Worm (Caenorhabditis elegans): ENCODE data around the gene F41G4.13.
A peak's percentile ranks its signal among the peaks of the same experiment; 100 is the strongest.

Gene F41G4.13

DNA sequence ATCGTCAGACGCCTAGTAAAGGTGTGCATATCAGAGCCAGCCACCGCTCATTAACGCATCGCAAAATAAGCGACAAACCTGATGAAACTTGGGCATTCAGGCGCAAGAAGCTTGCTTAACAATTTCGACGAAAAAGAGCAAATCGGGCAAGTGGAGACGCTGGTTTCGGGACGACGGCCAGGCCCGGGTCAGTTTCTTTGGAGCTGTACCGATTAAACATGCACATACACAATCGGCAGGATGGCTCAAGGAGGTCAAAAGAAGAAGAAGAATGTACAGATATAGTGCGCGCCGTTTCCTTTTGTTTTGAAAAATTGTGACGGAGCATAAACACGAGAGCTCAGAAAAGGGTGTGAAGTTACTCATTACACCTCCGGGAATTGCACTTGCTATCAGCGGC is 8.1 kb downstream of the F41G4.13 start:
- TF ChIP-seq tbx-11 (GFP tag; IDR thresholded peaks at IDR 0.05) (no peak), ceh-13 (GFP tag; optimal IDR thresholded peaks at IDR 0.05) (no peak), aly-1 (tag; optimal IDR thresholded peaks at IDR 0.05) (no peak), B0310.2 (tag; optimal IDR thresholded peaks at IDR 0.05) (no peak), ama-1 (optimal IDR thresholded peaks at IDR 0.05) (no peak), ceh-36 (tag; optimal IDR thresholded peaks at IDR 0.05) (no peak), scrt-1 (GFP tag; IDR thresholded peaks at IDR 0.05) (no peak), hmbx-1 (tag; optimal IDR thresholded peaks at IDR 0.05) (no peak), ets-7 (tag; optimal IDR thresholded peaks at IDR 0.05) (no peak), sea-1 (GFP tag; conservative IDR thresholded peaks at IDR 0.05) (no peak), tra-4 (tag; optimal IDR thresholded peaks at IDR 0.05) (no peak), F13C5.2 (tag; optimal IDR thresholded peaks at IDR 0.05) (no peak)

DNA sequence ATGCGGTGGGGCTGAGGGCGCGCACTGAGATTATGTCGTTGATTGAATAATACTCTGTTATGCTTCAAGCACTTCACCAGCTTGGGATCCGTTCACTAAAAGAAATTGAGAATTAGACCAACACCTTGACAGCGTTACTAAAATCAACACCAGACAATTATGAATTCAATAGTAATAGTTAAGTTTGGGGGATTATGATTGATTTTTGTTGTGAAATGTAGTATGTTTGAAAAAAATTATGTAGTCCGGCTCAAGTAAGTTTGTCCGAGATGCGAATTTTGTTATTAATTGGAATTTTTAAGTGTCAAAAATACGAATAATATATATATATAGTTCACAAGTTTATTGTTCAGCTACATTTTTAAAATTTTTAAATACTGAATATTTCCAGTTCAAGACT is 9.2 kb downstream of the F41G4.13 start, which contains the start of gene sto-5:
Gene sto-5, minus strand, starts transcription at position 101 of the 400 bp plus-strand sequence.
- no peak for TF ChIP-seq hmg-4 (GFP tag; optimal IDR thresholded peaks at IDR 0.05)

ce11 chrX:16821533-16821932 is 13.1 kb downstream of the F41G4.13 start:
- TF ChIP-seq ceh-13 (GFP tag; optimal IDR thresholded peaks at IDR 0.05): no peak
- no peak for TF ChIP-seq tbx-37 (GFP tag; conservative IDR thresholded peaks at IDR 0.05)
- TF ChIP-seq B0310.2 (tag; optimal IDR thresholded peaks at IDR 0.05): no peak

DNA sequence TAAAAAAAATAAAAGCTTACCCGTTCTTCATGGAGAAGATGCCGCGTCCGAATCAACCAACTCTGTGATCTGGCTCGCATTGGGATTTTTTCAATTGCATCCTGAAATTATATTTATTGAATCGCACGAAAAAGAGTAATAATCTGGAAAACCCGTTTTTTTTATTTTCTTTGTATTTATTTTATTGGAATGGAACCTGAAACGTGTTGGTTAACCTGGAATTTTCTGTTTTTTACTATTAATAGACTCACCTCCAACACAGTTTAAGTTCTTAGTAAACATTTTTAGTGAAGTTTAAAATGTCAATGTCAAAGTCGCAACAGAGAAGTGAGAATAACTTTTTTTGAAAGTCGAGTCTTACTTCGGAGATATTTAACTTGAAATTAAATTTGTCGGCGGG is 16.3 kb downstream of the F41G4.13 start:
- TF ChIP-seq tbx-37 (GFP tag; conservative IDR thresholded peaks at IDR 0.05) (no peak), hmg-4 (GFP tag; optimal IDR thresholded peaks at IDR 0.05) (no peak), tra-4 (tag; optimal IDR thresholded peaks at IDR 0.05) (no peak), hnd-1 (tag; optimal IDR thresholded peaks at IDR 0.05) (no peak), ama-1 (optimal IDR thresholded peaks at IDR 0.05) (no peak)

DNA sequence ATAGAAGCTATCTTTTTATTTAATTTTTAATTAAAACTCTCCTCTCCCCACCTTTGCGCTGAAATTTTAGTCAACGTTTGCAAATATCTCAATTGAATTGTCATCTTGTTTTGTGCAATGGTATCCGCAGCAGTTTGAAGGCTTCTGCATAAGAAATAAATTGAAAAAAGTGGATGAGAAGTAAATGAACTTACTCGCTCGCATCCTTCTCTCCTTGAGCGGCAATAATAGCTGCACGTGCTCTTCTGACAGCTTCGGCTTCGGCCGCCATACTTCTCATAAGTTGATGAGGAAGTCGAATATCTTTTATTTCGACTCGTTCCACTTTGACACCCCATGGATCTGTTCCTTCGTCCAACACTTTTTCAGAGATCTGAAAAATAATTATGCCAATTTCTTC is 17.7 kb downstream of the F41G4.13 start:
- no peak for TF ChIP-seq sea-1 (GFP tag; conservative IDR thresholded peaks at IDR 0.05)
- TF ChIP-seq flt-1 (GFP tag; IDR thresholded peaks at IDR 0.05): no peak
- no peak for TF ChIP-seq tra-4 (tag; optimal IDR thresholded peaks at IDR 0.05)
- no peak for TF ChIP-seq pes-1 (GFP tag; IDR thresholded peaks at IDR 0.05)
- no peak for TF ChIP-seq ceh-36 (tag; optimal IDR thresholded peaks at IDR 0.05)
- no peak for TF ChIP-seq hmg-4 (GFP tag; optimal IDR thresholded peaks at IDR 0.05)
- no peak for TF ChIP-seq ama-1 (optimal IDR thresholded peaks at IDR 0.05)
- TF ChIP-seq hmbx-1 (tag; optimal IDR thresholded peaks at IDR 0.05): no peak
- TF ChIP-seq tbx-37 (GFP tag; conservative IDR thresholded peaks at IDR 0.05): no peak
- no peak for TF ChIP-seq tbx-11 (GFP tag; IDR thresholded peaks at IDR 0.05)
- TF ChIP-seq hnd-1 (tag; optimal IDR thresholded peaks at IDR 0.05): no peak
- TF ChIP-seq aly-1 (tag; optimal IDR thresholded peaks at IDR 0.05): no peak
- no peak for TF ChIP-seq ceh-13 (GFP tag; optimal IDR thresholded peaks at IDR 0.05)

DNA sequence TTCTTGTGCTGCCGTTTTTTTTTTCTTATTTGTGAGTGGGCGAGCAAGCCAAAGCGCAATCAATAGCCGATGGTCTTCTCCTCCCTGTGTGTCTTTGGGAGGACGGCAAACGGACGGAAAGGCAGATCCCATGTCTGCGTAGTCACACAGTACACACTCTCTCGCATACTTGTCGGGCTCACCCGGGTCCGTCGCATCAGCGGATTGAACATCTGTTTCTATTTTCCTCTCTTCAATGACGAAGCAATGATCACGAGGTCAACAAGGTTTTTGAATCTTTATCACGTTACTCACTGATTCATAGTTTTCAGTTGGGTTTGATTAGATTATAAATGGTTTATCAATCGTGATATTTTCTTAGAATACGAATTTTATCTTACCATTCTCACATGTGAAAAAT is 19.1 kb downstream of the F41G4.13 start:
- no peak for TF ChIP-seq ceh-13 (GFP tag; optimal IDR thresholded peaks at IDR 0.05)
- peak; percentile 44 for TF ChIP-seq hmg-4 (GFP tag; optimal IDR thresholded peaks at IDR 0.05)

DNA sequence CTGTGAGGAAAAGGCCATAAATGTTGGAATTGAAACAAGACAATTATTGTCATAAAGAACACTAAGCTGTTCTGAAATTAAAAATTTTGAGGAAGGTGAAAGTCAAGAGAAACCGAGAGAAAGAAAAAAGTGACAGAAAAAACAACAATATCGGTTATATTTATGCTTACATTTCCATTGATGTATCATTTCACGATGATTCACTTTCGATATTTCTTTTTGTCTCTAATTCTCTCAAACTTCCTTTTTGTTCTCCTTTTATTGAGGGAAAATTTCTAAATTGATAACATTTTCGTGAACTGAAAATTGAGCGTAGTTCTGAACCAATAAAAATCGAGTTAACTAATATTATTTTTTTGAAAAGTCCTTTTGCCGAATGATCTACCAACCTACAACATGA is 19.7 kb downstream of the F41G4.13 start:
- TF ChIP-seq hnd-1 (tag; optimal IDR thresholded peaks at IDR 0.05) (no peak), ceh-13 (GFP tag; optimal IDR thresholded peaks at IDR 0.05) (no peak), sea-1 (GFP tag; conservative IDR thresholded peaks at IDR 0.05) (no peak), F13C5.2 (tag; optimal IDR thresholded peaks at IDR 0.05) (no peak), tra-4 (tag; optimal IDR thresholded peaks at IDR 0.05) (no peak), tbx-37 (GFP tag; conservative IDR thresholded peaks at IDR 0.05) (no peak), hmg-4 (GFP tag; optimal IDR thresholded peaks at IDR 0.05) (no peak), aly-1 (tag; optimal IDR thresholded peaks at IDR 0.05) (no peak), tbx-11 (GFP tag; IDR thresholded peaks at IDR 0.05) (no peak), pes-1 (GFP tag; IDR thresholded peaks at IDR 0.05) (no peak), ceh-36 (tag; optimal IDR thresholded peaks at IDR 0.05) (no peak), ama-1 (optimal IDR thresholded peaks at IDR 0.05) (no peak), ets-7 (tag; optimal IDR thresholded peaks at IDR 0.05) (no peak)

DNA sequence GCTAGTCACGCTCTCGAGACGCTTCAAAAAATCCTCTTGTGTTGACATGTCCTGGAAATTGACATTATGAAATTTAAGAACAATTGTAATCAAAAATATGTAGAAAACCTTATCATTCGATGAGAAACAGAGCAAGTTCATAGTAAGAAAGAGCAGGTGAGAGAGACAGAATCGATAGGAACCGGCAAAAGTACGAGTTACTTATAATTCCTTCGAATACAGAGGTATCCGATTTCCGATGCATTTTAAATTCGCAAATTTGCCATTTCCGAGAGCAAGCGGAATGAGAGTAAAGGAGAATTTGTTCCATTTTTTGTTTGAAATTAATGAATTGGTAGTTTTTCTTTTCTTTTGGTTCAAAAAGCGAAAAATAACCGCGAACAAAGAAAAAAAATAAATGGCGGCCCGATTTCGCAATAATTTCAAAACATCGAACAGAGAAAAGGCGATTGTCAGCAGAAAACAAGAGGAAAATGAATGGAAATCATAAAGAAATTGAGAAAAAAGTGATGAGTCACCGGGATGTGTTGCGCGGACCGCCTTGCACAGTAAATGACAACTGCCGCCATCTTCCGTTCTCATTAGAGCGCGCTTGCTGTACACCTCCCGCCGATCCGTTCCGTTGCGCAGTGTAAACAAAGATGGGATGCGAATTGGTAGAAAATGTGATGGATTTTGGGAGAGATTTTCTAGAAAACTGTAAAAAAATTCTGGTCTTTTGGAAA is 20.8 kb downstream of the F41G4.13 start, which contains the start of gene cas-1:
Gene cas-1, minus strand, starts transcription at position 51 of the 725 bp plus-strand sequence.
- TF ChIP-seq hmbx-1 (tag; optimal IDR thresholded peaks at IDR 0.05) (no peak), ets-7 (tag; optimal IDR thresholded peaks at IDR 0.05) (peak; percentile 88), tbx-37 (GFP tag; conservative IDR thresholded peaks at IDR 0.05) (0 out of 2 replicates have a peak, but pooled peaks have one; percentile 9), F13C5.2 (tag; optimal IDR thresholded peaks at IDR 0.05) (no peak), pes-1 (GFP tag; IDR thresholded peaks at IDR 0.05) (no peak), scrt-1 (GFP tag; IDR thresholded peaks at IDR 0.05) (no peak), aly-1 (tag; optimal IDR thresholded peaks at IDR 0.05) (no peak)

ce11 chrX:16813148-16813547 is 21.4 kb downstream of the F41G4.13 start:
- TF ChIP-seq hmbx-1 (tag; optimal IDR thresholded peaks at IDR 0.05): no peak
- no peak for TF ChIP-seq tbx-11 (GFP tag; IDR thresholded peaks at IDR 0.05)
- no peak for TF ChIP-seq pes-1 (GFP tag; IDR thresholded peaks at IDR 0.05)
- TF ChIP-seq scrt-1 (GFP tag; IDR thresholded peaks at IDR 0.05): no peak
- TF ChIP-seq tra-4 (tag; optimal IDR thresholded peaks at IDR 0.05): no peak
- TF ChIP-seq ama-1 (optimal IDR thresholded peaks at IDR 0.05): no peak
- no peak for TF ChIP-seq B0310.2 (tag; optimal IDR thresholded peaks at IDR 0.05)
- TF ChIP-seq ceh-36 (tag; optimal IDR thresholded peaks at IDR 0.05): no peak
- TF ChIP-seq flt-1 (GFP tag; IDR thresholded peaks at IDR 0.05): no peak
- no peak for TF ChIP-seq ceh-13 (GFP tag; optimal IDR thresholded peaks at IDR 0.05)

All from whole organism, early embryonic.